Fruit fly (Drosophila melanogaster): ENCODE results near the gene Jon25Bii.

Jon25Bii gene

dm6 chr2L:4997401-4998259 is 44.7 kb upstream of the Jon25Bii start:
- TF ChIP-seq ro (GFP tag; IDR thresholded peaks at IDR 0.05) (peak; percentile 99), Hmr (GFP tag; optimal IDR thresholded peaks at IDR 0.05) (peak; percentile 98), cg (GFP tag; optimal IDR thresholded peaks at IDR 0.05) (peak; percentile 15), CrebB (tag; optimal IDR thresholded peaks at IDR 0.05) (peak; percentile 98), Ada2b (GFP tag; IDR thresholded peaks at IDR 0.05) (peak; percentile 99), CG1529 (GFP tag; optimal IDR thresholded peaks at IDR 0.05) (peak; percentile 99), CG13287 (GFP tag; IDR thresholded peaks at IDR 0.05; ENCODE audit: partially characterized antibody) (peak; percentile 69), CG3163 (GFP tag; optimal IDR thresholded peaks at IDR 0.05) (peak; percentile 96), gce (GFP tag; IDR thresholded peaks at IDR 0.05) (peak; percentile 99), peb (GFP tag; IDR thresholded peaks at IDR 0.05) (peak; percentile 99), Nf-YA (GFP tag; IDR thresholded peaks at IDR 0.05) (peak; percentile 98), CG9932 (GFP tag; IDR thresholded peaks at IDR 0.05) (peak; percentile 100), CG12391 (tag; optimal IDR thresholded peaks at IDR 0.05) (peak; percentile 99), CG33213 (GFP tag; optimal IDR thresholded peaks at IDR 0.05) (peak; percentile 99), CG17612 (GFP tag; IDR thresholded peaks at IDR 0.05) (peak; percentile 98), gsb (GFP tag; IDR thresholded peaks at IDR 0.05) (peak; percentile 98), dimm (GFP tag; IDR thresholded peaks at IDR 0.05) (peak; percentile 98), Dad (GFP tag; optimal IDR thresholded peaks at IDR 0.05) (peak; percentile 99), CG8944 (GFP tag; optimal IDR thresholded peaks at IDR 0.05) (peak; percentile 99), psq (GFP tag; optimal IDR thresholded peaks at IDR 0.05) (peak; percentile 95), sqz (GFP tag; optimal IDR thresholded peaks at IDR 0.05) (peak; percentile 98), Dfd (GFP tag; optimal IDR thresholded peaks at IDR 0.05) (peak; percentile 58 to 81), ham (GFP tag; IDR thresholded peaks at IDR 0.05) (no peak; the same call in 1 of the 2 replicates), HLH54F (GFP tag; optimal IDR thresholded peaks at IDR 0.05) (peak; percentile 99), CG9797 (GFP tag; optimal IDR thresholded peaks at IDR 0.05) (peak; percentile 67), onecut (GFP tag; IDR thresholded peaks at IDR 0.05) (peak; percentile 97), chm (GFP tag; IDR thresholded peaks at IDR 0.05) (peak; percentile 100), kay (GFP tag; optimal IDR thresholded peaks at IDR 0.05) (peak; percentile 97), fru (optimal IDR thresholded peaks at IDR 0.05) (no peak), CG6813 (GFP tag; optimal IDR thresholded peaks at IDR 0.05) (peak; percentile 99), CG14710 (tag; optimal IDR thresholded peaks at IDR 0.05) (peak; percentile 98), gcm2 (GFP tag; optimal IDR thresholded peaks at IDR 0.05) (peak; percentile 97), CG10565 (GFP tag; optimal IDR thresholded peaks at IDR 0.05) (peak; percentile 97), CG12155 (GFP tag; optimal IDR thresholded peaks at IDR 0.05) (peak; percentile 98), CG2120 (GFP tag; optimal IDR thresholded peaks at IDR 0.05) (peak; percentile 99), CG2202 (tag; optimal IDR thresholded peaks at IDR 0.05) (peak; percentile 99), CG6765 (GFP tag; optimal IDR thresholded peaks at IDR 0.05) (peak; percentile 97), CG11398 (GFP tag; optimal IDR thresholded peaks at IDR 0.05) (peak; percentile 99), hth (optimal IDR thresholded peaks at IDR 0.05) (no peak), Fer3 (tag; optimal IDR thresholded peaks at IDR 0.05) (peak; percentile 99), Taf1 (GFP tag; IDR thresholded peaks at IDR 0.05) (peak; percentile 97), dysf (GFP tag; IDR thresholded peaks at IDR 0.05) (peak; percentile 99), Ets65A (GFP tag) (peak; percentile 100), Hmx (GFP tag; optimal IDR thresholded peaks at IDR 0.05) (peak; percentile 96), CG16813 (GFP tag; IDR thresholded peaks at IDR 0.05; ENCODE audit: partially characterized antibody) (peak; percentile 65), CG43689 (GFP tag; IDR thresholded peaks at IDR 0.05) (peak; percentile 98), CG12659 (GFP tag; optimal IDR thresholded peaks at IDR 0.05) (peak; percentile 99), CG13894 (tag; optimal IDR thresholded peaks at IDR 0.05) (peak; percentile 97), nerfin-1 (tag; optimal IDR thresholded peaks at IDR 0.05) (peak; percentile 97), br (optimal IDR thresholded peaks at IDR 0.05) (no peak), Fer1 (GFP tag; optimal IDR thresholded peaks at IDR 0.05) (peak; percentile 98)

All from whole organism, embryonic.